Fruit fly (Drosophila melanogaster) whole organism, wandering third instar larva: ENCODE results near the gene mRpS11.

Experiments
- CG32264 ChIP-seq: fragments of 200-800 bp; sonication (Bioruptor generic); optimal IDR thresholded peaks from 2 replicates; lab custom pipeline; 2016; ENCODE audit warnings: missing biosample characterization, missing genetic modification characterization
- CG9705 ChIP-seq: fragments of 200-800 bp; sonication (Bioruptor generic); optimal IDR thresholded peaks from 2 replicates; lab custom pipeline; 2018; ENCODE audit warnings: missing biosample characterization, mild to moderate bottlenecking, missing genetic modification characterization
- CrebA ChIP-seq: fragments of 200-800 bp; sonication (Bioruptor generic); optimal IDR thresholded peaks from 2 replicates; lab custom pipeline; 2016; ENCODE audit warnings: missing biosample characterization, mild to moderate bottlenecking, missing genetic modification characterization, borderline replicate concordance
- Dfd ChIP-seq: fragments of >200 bp; optimal IDR thresholded peaks from 2 replicates; lab custom pipeline; 2017; ENCODE audit warnings: missing biosample characterization, missing genetic modification characterization
- Dif ChIP-seq: fragments of 200-275, 200-300 bp; sonication (Bioruptor generic); optimal IDR thresholded peaks from 2 replicates; lab custom pipeline; 2018; ENCODE audit warnings: missing biosample characterization, missing genetic modification characterization; ENCODE audit not compliant: partially characterized antibody
- GATAd ChIP-seq: sonication (Bioruptor generic); optimal IDR thresholded peaks from 2 replicates; lab custom pipeline; 2016; ENCODE audit warnings: missing biosample characterization, missing genetic modification characterization
- Hnf4 ChIP-seq: fragments of 200-800 bp; sonication (Bioruptor generic); optimal IDR thresholded peaks from 2 replicates; lab custom pipeline; 2016; ENCODE audit warnings: missing biosample characterization, mild to moderate bottlenecking, missing genetic modification characterization
- Jra ChIP-seq: sonication (Bioruptor generic); optimal IDR thresholded peaks from 2 replicates; lab custom pipeline; 2016; ENCODE audit warnings: missing biosample characterization, missing genetic modification characterization
- Mio ChIP-seq: sonication (Bioruptor generic); optimal IDR thresholded peaks from 2 replicates; lab custom pipeline; 2016; ENCODE audit warnings: missing biosample characterization, missing genetic modification characterization
- Myc ChIP-seq: fragments of >200 bp; optimal IDR thresholded peaks from 2 replicates; lab custom pipeline; 2017
- N ChIP-seq: fragments of >200 bp; optimal IDR thresholded peaks from 2 replicates; lab custom pipeline; 2018; ENCODE audit warnings: missing biosample characterization, missing external identifiers, missing genetic modification characterization
- OdsH ChIP-seq: fragments of 200-800 bp; sonication (Bioruptor generic); optimal IDR thresholded peaks from 2 replicates; lab custom pipeline; 2016; ENCODE audit warnings: missing biosample characterization, mild to moderate bottlenecking, missing genetic modification characterization
- Rel ChIP-seq, 2 experiments: fragments of 200-800 bp; sonication (Bioruptor generic) in 1 of 2; optimal IDR thresholded peaks; 2 replicates in 1 of 2; 3 replicates in 1 of 2; lab custom pipeline; 2016 to 2019; ENCODE audit warnings: mild to moderate bottlenecking in 2 of 2, missing biosample characterization in 2 of 2, missing genetic modification characterization in 2 of 2, moderate library complexity in 1 of 2
- Vsx2 ChIP-seq: fragments of 200-300, 225-300 bp; sonication (Bioruptor generic); optimal IDR thresholded peaks from 2 replicates; lab custom pipeline; 2018; ENCODE audit warnings: missing biosample characterization, missing genetic modification characterization; ENCODE audit not compliant: partially characterized antibody
- dmrt93B ChIP-seq: fragments of 200-800 bp; sonication (Bioruptor generic); optimal IDR thresholded peaks from 2 replicates; lab custom pipeline; 2018; ENCODE audit warnings: missing biosample characterization, mild to moderate bottlenecking, missing genetic modification characterization
- dsf ChIP-seq: sonication (Bioruptor generic); optimal IDR thresholded peaks from 2 replicates; lab custom pipeline; 2016; ENCODE audit warnings: missing biosample characterization, missing genetic modification characterization, borderline replicate concordance
- foxo ChIP-seq, 2 experiments: fragments of 200-800 bp; sonication (Bioruptor generic); optimal IDR thresholded peaks; 2 replicates in 1 of 2; 3 replicates in 1 of 2; lab custom pipeline; 2016 to 2017; ENCODE audit warnings: missing biosample characterization in 2 of 2, missing genetic modification characterization in 2 of 2
- h ChIP-seq: fragments of 200-800 bp; sonication (Bioruptor generic); optimal IDR thresholded peaks from 3 replicates; lab custom pipeline; 2016; ENCODE audit warnings: missing biosample characterization, mild to moderate bottlenecking, missing genetic modification characterization
- lola ChIP-seq: fragments of >200 bp; optimal IDR thresholded peaks from 2 replicates; lab custom pipeline; 2017; ENCODE audit warnings: missing biosample characterization, missing genetic modification characterization
- pan ChIP-seq: fragments of >200 bp; optimal IDR thresholded peaks from 2 replicates; lab custom pipeline; 2017
- rgr ChIP-seq: fragments of 200-800 bp; sonication (Bioruptor generic); optimal IDR thresholded peaks from 3 replicates; lab custom pipeline; 2016; ENCODE audit warnings: missing biosample characterization, mild to moderate bottlenecking, missing genetic modification characterization
- sage ChIP-seq: fragments of 200-800 bp; sonication (Bioruptor generic); optimal IDR thresholded peaks from 2 replicates; lab custom pipeline; 2016; ENCODE audit warnings: missing biosample characterization, mild to moderate bottlenecking, missing genetic modification characterization
- sv ChIP-seq: fragments of 200-800 bp; sonication (Bioruptor generic); optimal IDR thresholded peaks from 3 replicates; lab custom pipeline; 2016; ENCODE audit warnings: missing biosample characterization, missing genetic modification characterization
- tai ChIP-seq: sonication (Bioruptor generic); optimal IDR thresholded peaks from 2 replicates; lab custom pipeline; 2016; ENCODE audit warnings: missing biosample characterization, missing genetic modification characterization
- woc ChIP-seq: sonication (Bioruptor generic); optimal IDR thresholded peaks from 2 replicates; lab custom pipeline; 2016; ENCODE audit warnings: missing biosample characterization, mild to moderate bottlenecking, missing genetic modification characterization

mRpS11 gene

dm6 chr3R:17082471-17082870 lies 9.9 kb downstream of the mRpS11 start:
- TF ChIP-seq pan (lab: Kevin White, UChicago) (no peak), foxo (GFP tag; optimal IDR thresholded peaks at IDR 0.05; lab: Kevin White, UChicago) (no peak), Rel (GFP tag; optimal IDR thresholded peaks at IDR 0.05; lab: Kevin White, UChicago) (no peak), Rel (tag; optimal IDR thresholded peaks at IDR 0.05; lab: Kevin White, UChicago) (no peak), CrebA (no peak), rgr (no peak), CG32264 (GFP tag; lab: Kevin White, UChicago) (no peak), OdsH (GFP tag; lab: Kevin White, UChicago) (no peak), Mio (GFP tag; lab: Kevin White, UChicago) (no peak)

DNA sequence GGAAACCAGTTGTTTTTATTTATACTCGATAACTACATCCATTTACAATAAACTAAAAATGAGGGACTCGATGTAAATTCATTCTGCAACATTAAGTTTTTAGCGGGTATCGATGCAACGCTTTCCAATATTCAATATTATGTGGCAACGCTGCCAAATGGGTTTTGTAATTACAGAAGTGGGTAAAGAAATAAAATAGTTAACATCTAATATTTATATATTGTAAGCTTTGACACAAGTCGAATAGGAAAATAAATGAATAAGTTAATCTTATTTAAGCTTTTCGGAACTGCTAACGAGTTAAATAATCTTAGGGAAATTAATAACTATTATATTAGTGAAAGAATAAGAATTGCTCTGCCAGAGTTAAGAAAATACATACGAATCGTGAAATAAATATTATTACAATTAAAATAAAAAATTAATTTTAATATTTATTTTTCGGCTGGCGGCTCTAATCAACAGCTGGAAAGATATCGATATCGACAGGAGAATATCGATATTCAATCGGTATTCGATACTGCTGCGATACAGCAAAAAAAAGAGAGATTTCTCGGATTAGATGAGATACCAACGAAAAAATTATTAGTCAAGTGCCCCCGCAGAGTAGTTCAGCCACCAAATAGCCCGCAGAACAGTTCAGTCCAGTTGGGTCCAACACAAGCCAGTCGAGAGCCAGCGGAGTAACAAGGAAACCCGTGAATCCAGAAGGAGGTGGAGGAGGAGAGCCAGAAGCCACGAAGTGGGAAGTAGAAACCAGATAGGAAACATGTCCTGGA lies 12.7 kb downstream of the mRpS11 start, which contains the start of gene GckIII:
Gene GckIII, plus strand, starts transcription at position 485 of the 779 bp plus-strand sequence.
- TF ChIP-seq Jra (no peak), Rel (GFP tag; optimal IDR thresholded peaks at IDR 0.05; lab: Kevin White, UChicago) (no peak), Rel (tag; optimal IDR thresholded peaks at IDR 0.05; lab: Kevin White, UChicago) (peak; percentile 5)

DNA sequence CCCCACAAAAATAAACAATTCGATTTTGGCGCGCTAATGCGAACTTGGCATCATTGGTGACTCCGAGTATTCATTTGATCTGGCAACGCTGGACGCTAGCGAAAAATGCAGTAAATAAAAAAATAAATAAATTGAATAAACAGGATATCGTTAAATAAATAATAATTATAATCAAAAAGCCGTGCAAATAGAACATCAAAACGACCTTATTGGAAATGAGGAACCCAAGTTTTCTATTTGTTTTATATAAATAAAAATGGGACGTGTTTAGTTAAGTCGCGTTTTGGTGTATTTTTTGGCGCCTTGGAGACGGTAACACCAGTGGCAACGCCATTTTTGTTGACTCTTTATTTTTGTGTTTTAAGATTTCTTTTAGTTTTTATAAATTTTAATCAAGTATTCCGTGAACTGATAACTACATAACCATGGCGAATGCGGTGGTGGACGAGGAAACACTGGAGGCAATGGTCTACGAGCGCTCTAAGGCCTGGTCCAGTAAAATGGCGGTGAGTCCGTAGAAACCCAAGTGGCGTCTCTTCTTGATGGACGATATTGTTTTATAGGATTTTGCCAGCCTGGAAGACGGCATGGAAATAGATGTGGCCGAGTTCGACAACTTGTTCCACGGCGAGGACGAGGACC lies 15.6 kb downstream of the mRpS11 start, which contains the start of gene cal1:
Gene cal1, plus strand, starts transcription at position 304 of the 642 bp plus-strand sequence.
- no peak for TF ChIP-seq woc
- no peak for TF ChIP-seq foxo (GFP tag; optimal IDR thresholded peaks at IDR 0.05; lab: Kevin White, UChicago)
- no peak for TF ChIP-seq Rel (GFP tag; optimal IDR thresholded peaks at IDR 0.05; lab: Kevin White, UChicago)
- TF ChIP-seq Rel (tag; optimal IDR thresholded peaks at IDR 0.05; lab: Kevin White, UChicago), result peak; percentile 83
- peak; percentile 32 for TF ChIP-seq Dif (GFP tag; lab: Kevin White, UChicago)

- TF ChIP-seq rgr (no peak), Myc (lab: Kevin White, UChicago) (peak; percentile 58)
These were observed 36.3 kb downstream of the mRpS11 start for dm6 chr3R:17108881-17109280.

DNA sequence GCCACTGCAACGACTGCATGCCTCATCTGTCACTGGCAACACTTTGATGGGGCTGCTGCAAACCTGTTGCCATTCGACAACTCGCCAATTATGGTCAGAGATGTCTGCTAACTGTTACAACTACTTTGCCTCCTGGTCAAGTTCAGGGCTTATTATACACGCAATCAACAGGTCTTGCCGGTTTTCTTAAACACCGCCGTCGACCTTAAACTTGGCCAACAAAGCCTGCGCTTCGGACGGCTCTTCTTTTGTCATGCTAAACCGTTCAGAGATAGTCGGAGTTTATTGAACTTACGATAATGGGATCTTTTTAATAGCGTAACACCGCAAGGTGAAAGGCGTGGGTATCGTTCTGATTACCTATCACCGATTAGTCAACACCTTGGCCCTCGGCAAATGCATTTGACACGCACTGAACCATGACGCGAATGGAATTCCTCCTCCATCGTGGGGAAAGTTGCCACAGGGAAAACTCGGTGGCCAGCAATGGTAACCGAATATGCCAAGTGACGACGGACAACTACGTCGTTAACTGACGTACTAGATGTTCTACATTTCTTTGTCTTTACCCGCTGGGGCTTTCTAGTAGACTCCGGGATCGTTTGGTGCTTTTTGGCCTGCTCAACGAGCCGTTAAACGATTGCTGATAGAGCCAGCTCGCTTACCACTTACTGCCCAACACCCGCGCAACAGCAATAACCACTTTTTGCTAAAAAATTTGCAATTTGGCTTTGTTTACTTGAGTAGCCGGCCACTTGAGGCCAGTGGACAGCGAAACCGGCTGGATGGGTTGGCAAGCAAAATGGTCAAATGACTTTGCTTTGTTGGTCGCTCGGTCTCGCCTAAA lies 38.6 kb downstream of the mRpS11 start:
- no peak for TF ChIP-seq foxo (GFP tag; optimal IDR thresholded peaks at IDR 0.05; lab: Kevin White, UChicago)
- TF ChIP-seq Jra, result no peak
- no peak for TF ChIP-seq sv (GFP tag; lab: Kevin White, UChicago)
- TF ChIP-seq CG9705 (GFP tag; lab: Kevin White, UChicago), result no peak
- no peak for TF ChIP-seq Rel (GFP tag; optimal IDR thresholded peaks at IDR 0.05; lab: Kevin White, UChicago)
- TF ChIP-seq Rel (tag; optimal IDR thresholded peaks at IDR 0.05; lab: Kevin White, UChicago), result peak; percentile 62
- TF ChIP-seq Dif (GFP tag; lab: Kevin White, UChicago), result no peak
- TF ChIP-seq Vsx2 (GFP tag; lab: Kevin White, UChicago), result peak; percentile 35
- TF ChIP-seq N (GFP tag; lab: Kevin White, UChicago), result no peak
- TF ChIP-seq h (GFP tag; lab: Kevin White, UChicago), result peak; percentile 58
- no peak for TF ChIP-seq sage (GFP tag; lab: Kevin White, UChicago)
- no peak for TF ChIP-seq pan (lab: Kevin White, UChicago)
- no peak for TF ChIP-seq dmrt93B (GFP tag; lab: Kevin White, UChicago)
- no peak for TF ChIP-seq Hnf4 (GFP tag; lab: Kevin White, UChicago)
- no peak for TF ChIP-seq tai (GFP tag; lab: Kevin White, UChicago)
- TF ChIP-seq Myc (lab: Kevin White, UChicago), result no peak
- TF ChIP-seq dsf (GFP tag; lab: Kevin White, UChicago), result no peak
- TF ChIP-seq rgr, result no peak
- TF ChIP-seq GATAd (GFP tag; lab: Kevin White, UChicago), result no peak
- TF ChIP-seq lola (GFP tag; lab: Kevin White, UChicago), result no peak
- TF ChIP-seq Dfd (GFP tag; lab: Kevin White, UChicago), result no peak
